Fruit fly (Drosophila melanogaster): Measurements from ENCODE around the gene dsb.

Gene dsb

dm6 chr3L:1891914-1892313 lies 18.1 kb downstream of the dsb start:
- TF ChIP-seq Myc (optimal IDR thresholded peaks at IDR 0.05) (peak; percentile 29), Dif (GFP tag; optimal IDR thresholded peaks at IDR 0.05; ENCODE audit: partially characterized antibody) (no peak), brk (GFP tag; optimal IDR thresholded peaks at IDR 0.05) (no peak)

DNA sequence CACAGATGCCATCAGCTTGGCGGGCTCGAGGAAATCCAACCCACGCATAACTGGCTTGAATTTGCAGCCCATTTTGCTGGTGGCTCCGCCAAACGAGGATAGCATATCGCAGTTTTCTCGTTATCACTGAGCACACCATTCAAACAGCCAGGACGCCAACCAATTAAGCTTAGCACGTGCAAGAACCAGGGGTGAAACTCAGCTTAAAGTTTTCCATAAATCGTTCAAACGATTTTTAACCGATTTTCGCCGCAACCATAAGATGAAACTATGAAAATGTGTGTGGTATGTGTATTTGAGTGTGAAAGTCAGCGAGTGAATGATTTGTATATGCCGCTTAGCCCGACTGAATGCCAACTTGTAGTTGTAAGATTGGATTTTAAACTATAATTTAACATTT lies 19.1 kb downstream of the dsb start:
- no peak for TF ChIP-seq brk (GFP tag; optimal IDR thresholded peaks at IDR 0.05)
- TF ChIP-seq Abd-B (GFP tag; optimal IDR thresholded peaks at IDR 0.05): no peak
- TF ChIP-seq HLH106 (tag; optimal IDR thresholded peaks at IDR 0.05): no peak
- TF ChIP-seq tai (GFP tag; optimal IDR thresholded peaks at IDR 0.05): no peak
- no peak for TF ChIP-seq Sp1 (GFP tag; optimal IDR thresholded peaks at IDR 0.05)
- TF ChIP-seq Dif (GFP tag; optimal IDR thresholded peaks at IDR 0.05; ENCODE audit: partially characterized antibody): peak; percentile 60
- TF ChIP-seq Vsx2 (GFP tag; optimal IDR thresholded peaks at IDR 0.05; ENCODE audit: partially characterized antibody): peak; percentile 2
- no peak for TF ChIP-seq sv (GFP tag; optimal IDR thresholded peaks at IDR 0.05)
- no peak for TF ChIP-seq br (GFP tag; optimal IDR thresholded peaks at IDR 0.05)
- no peak for TF ChIP-seq Hnf4 (GFP tag; optimal IDR thresholded peaks at IDR 0.05)
- TF ChIP-seq CG32264 (GFP tag; optimal IDR thresholded peaks at IDR 0.05): no peak
- peak; percentile 60 for TF ChIP-seq Myc (optimal IDR thresholded peaks at IDR 0.05)
- no peak for TF ChIP-seq rgr (GFP tag; optimal IDR thresholded peaks at IDR 0.05)
- no peak for TF ChIP-seq fru (GFP tag; optimal IDR thresholded peaks at IDR 0.05)
- no peak for TF ChIP-seq OdsH (GFP tag; optimal IDR thresholded peaks at IDR 0.05)
- no peak for TF ChIP-seq CG9705 (GFP tag; optimal IDR thresholded peaks at IDR 0.05)
- TF ChIP-seq Rel (GFP tag; optimal IDR thresholded peaks at IDR 0.05): no peak
- TF ChIP-seq Rel (tag; optimal IDR thresholded peaks at IDR 0.05): no peak

DNA sequence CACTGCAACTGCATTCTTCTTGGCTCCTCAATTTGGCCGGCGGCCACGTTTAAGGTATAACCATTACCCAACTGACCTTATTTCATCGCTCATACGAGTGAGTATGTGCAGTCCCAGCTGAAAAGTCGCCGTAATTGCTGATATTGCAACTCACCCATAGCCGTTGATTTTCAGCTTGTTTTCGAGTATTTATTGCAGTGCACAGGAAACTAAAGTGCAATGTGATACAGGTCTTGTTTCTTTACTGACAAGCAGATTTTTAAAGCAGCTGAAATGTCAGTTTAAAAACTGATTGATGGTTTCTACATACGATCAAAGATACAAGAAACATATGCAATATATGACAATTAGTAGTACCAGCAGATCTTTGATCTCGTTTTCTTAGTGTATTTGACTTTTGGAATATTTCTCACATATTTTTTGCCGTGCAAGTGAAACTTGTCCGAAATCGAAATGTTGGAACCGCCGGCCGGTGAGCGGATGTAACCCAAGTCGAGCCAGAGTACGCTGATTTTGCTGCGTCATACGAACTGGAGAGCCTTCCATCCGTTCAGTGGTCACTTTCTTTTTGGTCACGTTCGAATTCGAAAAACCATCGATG lies 22.0 kb downstream of the dsb start:
- no peak for TF ChIP-seq fru (GFP tag; optimal IDR thresholded peaks at IDR 0.05)
- TF ChIP-seq Myc (optimal IDR thresholded peaks at IDR 0.05): no peak
- no peak for TF ChIP-seq Hnf4 (GFP tag; optimal IDR thresholded peaks at IDR 0.05)
- no peak for TF ChIP-seq h (GFP tag; optimal IDR thresholded peaks at IDR 0.05)
- TF ChIP-seq GATAd (GFP tag; optimal IDR thresholded peaks at IDR 0.05): no peak
- no peak for TF ChIP-seq foxo (GFP tag; optimal IDR thresholded peaks at IDR 0.05)
- TF ChIP-seq Dfd (GFP tag; optimal IDR thresholded peaks at IDR 0.05): no peak
- TF ChIP-seq Sp1 (GFP tag; optimal IDR thresholded peaks at IDR 0.05): no peak
- no peak for TF ChIP-seq dmrt93B (GFP tag; optimal IDR thresholded peaks at IDR 0.05)
- TF ChIP-seq ey (GFP tag; optimal IDR thresholded peaks at IDR 0.05): no peak
- TF ChIP-seq lola (GFP tag; optimal IDR thresholded peaks at IDR 0.05): no peak
- no peak for TF ChIP-seq jim (GFP tag; optimal IDR thresholded peaks at IDR 0.05)
- TF ChIP-seq brk (GFP tag; optimal IDR thresholded peaks at IDR 0.05): no peak

dm6 chr3L:1886125-1886544 lies 23.9 kb downstream of the dsb start:
- TF ChIP-seq dsf (GFP tag; optimal IDR thresholded peaks at IDR 0.05; ENCODE audit: borderline replicate concordance) (peak; percentile 52), N (GFP tag; optimal IDR thresholded peaks at IDR 0.05) (no peak), sv (GFP tag; optimal IDR thresholded peaks at IDR 0.05) (peak; percentile 50), CG32264 (GFP tag; optimal IDR thresholded peaks at IDR 0.05) (peak; percentile 85), tai (GFP tag; optimal IDR thresholded peaks at IDR 0.05) (peak; percentile 79), Hr78 (GFP tag; optimal IDR thresholded peaks at IDR 0.05) (no peak), Myc (optimal IDR thresholded peaks at IDR 0.05) (no peak), Hnf4 (GFP tag; optimal IDR thresholded peaks at IDR 0.05) (peak; percentile 74), Jra (GFP tag; optimal IDR thresholded peaks at IDR 0.05) (peak; percentile 74), Hr83 (GFP tag; optimal IDR thresholded peaks at IDR 0.05; ENCODE audit: poor library complexity, severe bottlenecking) (peak; percentile 78), Sp1 (GFP tag; optimal IDR thresholded peaks at IDR 0.05) (peak; percentile 87), GATAd (GFP tag; optimal IDR thresholded peaks at IDR 0.05) (no peak), Rel (GFP tag; optimal IDR thresholded peaks at IDR 0.05) (peak; percentile 54), Rel (tag; optimal IDR thresholded peaks at IDR 0.05) (peak; percentile 60), fru (GFP tag; optimal IDR thresholded peaks at IDR 0.05) (peak; percentile 90), ey (GFP tag; optimal IDR thresholded peaks at IDR 0.05) (peak; percentile 84), dmrt93B (GFP tag; optimal IDR thresholded peaks at IDR 0.05) (peak; percentile 75), brk (GFP tag; optimal IDR thresholded peaks at IDR 0.05) (peak; percentile 46), psq (GFP tag; optimal IDR thresholded peaks at IDR 0.05) (peak; percentile 80), Vsx2 (GFP tag; optimal IDR thresholded peaks at IDR 0.05; ENCODE audit: partially characterized antibody) (no peak), CG9705 (GFP tag; optimal IDR thresholded peaks at IDR 0.05) (peak; percentile 59), h (GFP tag; optimal IDR thresholded peaks at IDR 0.05) (peak; percentile 98), br (GFP tag; optimal IDR thresholded peaks at IDR 0.05) (peak; percentile 86), woc (GFP tag; optimal IDR thresholded peaks at IDR 0.05) (peak; percentile 69), CrebA (GFP tag; optimal IDR thresholded peaks at IDR 0.05; ENCODE audit: borderline replicate concordance) (peak; percentile 33), rgr (GFP tag; optimal IDR thresholded peaks at IDR 0.05) (peak; percentile 88), Abd-B (GFP tag; optimal IDR thresholded peaks at IDR 0.05) (no peak), lola (GFP tag; optimal IDR thresholded peaks at IDR 0.05) (no peak), pan (optimal IDR thresholded peaks at IDR 0.05) (no peak), Dfd (GFP tag; optimal IDR thresholded peaks at IDR 0.05) (no peak), sage (GFP tag; optimal IDR thresholded peaks at IDR 0.05) (peak; percentile 83), usp (GFP tag; optimal IDR thresholded peaks at IDR 0.05) (no peak), Dif (GFP tag; optimal IDR thresholded peaks at IDR 0.05; ENCODE audit: partially characterized antibody) (no peak), Mio (GFP tag; optimal IDR thresholded peaks at IDR 0.05) (no peak), jim (GFP tag; optimal IDR thresholded peaks at IDR 0.05) (no peak), OdsH (GFP tag; optimal IDR thresholded peaks at IDR 0.05) (peak; percentile 85), dl (GFP tag; optimal IDR thresholded peaks at IDR 0.05; ENCODE audit: insufficient read depth in 1 of 2, partially characterized antibody in 2 of 2) (no peak), foxo (GFP tag; optimal IDR thresholded peaks at IDR 0.05) (peak; percentile 69 to 90), HLH106 (tag; optimal IDR thresholded peaks at IDR 0.05) (peak; percentile 95)
